Worm (Caenorhabditis elegans) whole organism, L4 larva: ENCODE measurements around the gene dmd-6.

Experiments
- F10B5.3 ChIP-seq: sonication (generic microtip); optimal IDR thresholded peaks from 2 replicates; lab custom pipeline; 2016; ENCODE audit warnings: mild to moderate bottlenecking, missing genetic modification characterization, missing compliant biosample characterization
- F37D6.2 ChIP-seq: sonication (generic microtip); optimal IDR thresholded peaks from 2 replicates; lab custom pipeline; 2016; ENCODE audit warnings: mild to moderate bottlenecking, missing genetic modification characterization, missing compliant biosample characterization
- F49E8.2 ChIP-seq: sonication (generic microtip); optimal IDR thresholded peaks from 2 replicates; lab custom pipeline; 2016; ENCODE audit warnings: missing compliant biosample characterization, mild to moderate bottlenecking, missing genetic modification characterization, borderline replicate concordance
- T26A8.4 ChIP-seq: fragments of 200-800 bp; sonication (Bioruptor generic); IDR thresholded peaks from 2 replicates; pipeline ENCODE4 v1.3.6; 2022; ENCODE audit warnings: missing genetic modification characterization, missing compliant biosample characterization
- Y105C5A.15 ChIP-seq: fragments of 200-800 bp; sonication (Bioruptor generic); IDR thresholded peaks from 2 replicates; pipeline ENCODE4 v1.3.6; 2022; ENCODE audit warnings: missing genetic modification characterization, missing compliant biosample characterization
- Y48G9A.11 ChIP-seq: fragments of 200-800 bp; sonication (Bioruptor generic); IDR thresholded peaks from 2 replicates; pipeline ENCODE4 v1.3.6; 2022; ENCODE audit warnings: missing genetic modification reagents, missing genetic modification characterization, missing compliant biosample characterization
- Y75B8A.6 ChIP-seq: fragments of 200-800 bp; sonication (Bioruptor generic); IDR thresholded peaks from 2 replicates; pipeline ENCODE4 v1.3.6; 2022; ENCODE audit warnings: missing genetic modification reagents, missing genetic modification characterization, missing compliant biosample characterization
- ZK546.5 ChIP-seq, 2 experiments: sonication (generic microtip); optimal IDR thresholded peaks; 2 replicates each; lab custom pipeline; 2017; ENCODE audit warnings: missing biosample characterization in 2 of 2, missing genetic modification characterization in 2 of 2
- aha-1 ChIP-seq: fragments of 150-350 bp; peaks from one replicate; lab custom pipeline; 2014; ENCODE audit warnings: missing biosample characterization, missing genetic modification characterization
- ceh-28 ChIP-seq: fragments of 150-350 bp; optimal IDR thresholded peaks from 2 replicates; lab custom pipeline; 2014; ENCODE audit warnings: missing biosample characterization, missing genetic modification reagents, missing genetic modification characterization
- ceh-32 ChIP-seq: sonication (generic microtip); optimal IDR thresholded peaks from 2 replicates; lab custom pipeline; 2016; ENCODE audit warnings: mild to moderate bottlenecking, missing genetic modification characterization, missing compliant biosample characterization; ENCODE audit not compliant: poor library complexity
- ceh-62 ChIP-seq: sonication (generic microtip); optimal IDR thresholded peaks from 2 replicates; lab custom pipeline; 2017; ENCODE audit warnings: missing biosample characterization, missing genetic modification characterization
- ctbp-1 ChIP-seq: fragments of 200-800 bp; sonication (Bioruptor generic); IDR thresholded peaks from 2 replicates; pipeline ENCODE4 v1.3.6; 2022; ENCODE audit warnings: missing genetic modification reagents, missing genetic modification characterization, missing compliant biosample characterization
- daf-12 ChIP-seq: fragments of 150-350 bp; optimal IDR thresholded peaks from 2 replicates; lab custom pipeline; 2014; ENCODE audit warnings: missing biosample characterization, missing genetic modification reagents, missing genetic modification characterization
- daf-16 ChIP-seq, 3 experiments: sonication (generic microtip); optimal IDR thresholded peaks; 2 replicates each; lab custom pipeline; 2016 to 2017; ENCODE audit warnings: missing genetic modification characterization in 3 of 3, missing genetic modification reagents in 3 of 3, mild to moderate bottlenecking in 2 of 3, missing compliant biosample characterization in 2 of 3, missing biosample characterization in 1 of 3, moderate library complexity in 1 of 3
- dmd-6 ChIP-seq: fragments of 200-800 bp; sonication (Bioruptor generic); IDR thresholded peaks from 2 replicates; pipeline ENCODE4 v1.3.6; 2022; ENCODE audit warnings: missing genetic modification reagents, missing genetic modification characterization, missing compliant biosample characterization
- fos-1 ChIP-seq: fragments of 150-350 bp; optimal IDR thresholded peaks from 2 replicates; lab custom pipeline; 2014; ENCODE audit warnings: missing biosample characterization, missing genetic modification characterization
- gei-8 ChIP-seq: fragments of 200-800 bp; sonication (Bioruptor generic); optimal IDR thresholded peaks from 2 replicates; lab custom pipeline; 2018; ENCODE audit warnings: mild to moderate bottlenecking, missing genetic modification characterization, missing compliant biosample characterization
- hlh-30 ChIP-seq: sonication (generic microtip); optimal IDR thresholded peaks from 2 replicates; lab custom pipeline; 2017; ENCODE audit warnings: antibody characterized with exemption, mild to moderate bottlenecking, missing genetic modification characterization, missing compliant biosample characterization; ENCODE audit not compliant: insufficient read depth
- lin-1 ChIP-seq: fragments of 200-800 bp; sonication (Bioruptor generic); IDR thresholded peaks from 2 replicates; pipeline ENCODE4 v1.3.6; 2022; ENCODE audit warnings: missing genetic modification reagents, missing genetic modification characterization, missing compliant biosample characterization
- lin-29 ChIP-seq: fragments of 200-800 bp; sonication (Bioruptor generic); IDR thresholded peaks from 2 replicates; pipeline ENCODE4 v1.3.6; 2022; ENCODE audit warnings: missing genetic modification reagents, missing genetic modification characterization, missing compliant biosample characterization
- lin-38 ChIP-seq: fragments of 200-800 bp; sonication (Bioruptor generic); IDR thresholded peaks from 2 replicates; pipeline ENCODE4 v1.3.6; 2022; ENCODE audit warnings: missing genetic modification reagents, missing genetic modification characterization, missing compliant biosample characterization
- lin-39 ChIP-seq: fragments of 150-350 bp; optimal IDR thresholded peaks from 2 replicates; lab custom pipeline; 2014; ENCODE audit warnings: missing biosample characterization, missing genetic modification reagents, missing genetic modification characterization
- madf-5 ChIP-seq, 2 experiments: fragments of 200-800 bp; sonication (Bioruptor generic); IDR thresholded peaks; 2 replicates each; pipeline ENCODE4 v1.3.6; 2022; ENCODE audit warnings: missing compliant biosample characterization in 2 of 2, missing genetic modification characterization in 2 of 2
- mdl-1 ChIP-seq, 2 experiments: fragments of 150-350 bp in 1 of 2; sonication (generic microtip) in 1 of 2; optimal IDR thresholded peaks; 2 replicates each; lab custom pipeline; 2014 to 2017; ENCODE audit warnings: missing biosample characterization in 2 of 2, missing genetic modification characterization in 2 of 2
- mxl-2 ChIP-seq: fragments of 200-800 bp; sonication (Bioruptor generic); conservative IDR thresholded peaks from 2 replicates; pipeline ENCODE4 v1.3.6; 2022; ENCODE audit warnings: missing genetic modification reagents, missing genetic modification characterization, missing compliant biosample characterization
- mxl-3 ChIP-seq: fragments of 200-800 bp; sonication (Bioruptor generic); optimal IDR thresholded peaks from 2 replicates; lab custom pipeline; 2018; ENCODE audit warnings: mild to moderate bottlenecking, missing genetic modification characterization, missing compliant biosample characterization
- nhr-10 ChIP-seq: fragments of 150-350 bp; optimal IDR thresholded peaks from 2 replicates; lab custom pipeline; 2014; ENCODE audit warnings: missing biosample characterization, missing genetic modification characterization
- nhr-102 ChIP-seq: sonication (generic microtip); optimal IDR thresholded peaks from 2 replicates; lab custom pipeline; 2016; ENCODE audit warnings: mild to moderate bottlenecking, missing genetic modification characterization, moderate library complexity, missing compliant biosample characterization
- nhr-28 ChIP-seq: fragments of 150-350 bp; optimal IDR thresholded peaks from 2 replicates; lab custom pipeline; 2014; ENCODE audit warnings: missing biosample characterization, missing genetic modification characterization
- nhr-42 ChIP-seq: fragments of 200-800 bp; sonication (Bioruptor generic); IDR thresholded peaks from 2 replicates; pipeline ENCODE4 v1.3.6; 2022; ENCODE audit warnings: missing genetic modification characterization, missing compliant biosample characterization
- nhr-48 ChIP-seq: sonication (generic microtip); optimal IDR thresholded peaks from 2 replicates; lab custom pipeline; 2016; ENCODE audit warnings: mild to moderate bottlenecking, missing genetic modification characterization, missing compliant biosample characterization
- nhr-76 ChIP-seq: fragments of 150-350 bp; optimal IDR thresholded peaks from 2 replicates; lab custom pipeline; 2014; ENCODE audit warnings: missing biosample characterization, missing genetic modification characterization
- nhr-77 ChIP-seq: fragments of 150-350 bp; optimal IDR thresholded peaks from 2 replicates; lab custom pipeline; 2014; ENCODE audit warnings: missing biosample characterization, missing genetic modification characterization
- php-3 ChIP-seq: fragments of 200-800 bp; sonication (Bioruptor generic); IDR thresholded peaks from 2 replicates; pipeline ENCODE4 v1.3.6; 2022; ENCODE audit warnings: missing genetic modification reagents, missing genetic modification characterization, missing compliant biosample characterization
- pqm-1 ChIP-seq: sonication (generic microtip); optimal IDR thresholded peaks from 2 replicates; lab custom pipeline; 2017; ENCODE audit warnings: missing biosample characterization, missing genetic modification characterization
- sdz-12 ChIP-seq: fragments of 200-800 bp; sonication (Bioruptor generic); optimal IDR thresholded peaks from 2 replicates; lab custom pipeline; 2018; ENCODE audit warnings: mild to moderate bottlenecking, missing genetic modification characterization, missing compliant biosample characterization
- skn-1 ChIP-seq: fragments of 150-350 bp; optimal IDR thresholded peaks from 2 replicates; lab custom pipeline; 2014; ENCODE audit warnings: missing biosample characterization, missing genetic modification characterization
- snpc-1.2 ChIP-seq: fragments of 200-800 bp; sonication (Bioruptor generic); IDR thresholded peaks from 2 replicates; pipeline ENCODE4 v1.3.6; 2022; ENCODE audit warnings: missing genetic modification reagents, missing genetic modification characterization, missing compliant biosample characterization
- snpc-4 ChIP-seq: fragments of 150-350 bp; optimal IDR thresholded peaks from 2 replicates; lab custom pipeline; 2014; ENCODE audit warnings: missing biosample characterization, missing genetic modification characterization
- spr-1 ChIP-seq: sonication (generic microtip); optimal IDR thresholded peaks from 2 replicates; lab custom pipeline; 2016; ENCODE audit warnings: mild to moderate bottlenecking, missing genetic modification characterization, missing compliant biosample characterization
- spr-3 ChIP-seq: fragments of 200-800 bp; sonication (Bioruptor generic); optimal IDR thresholded peaks from 2 replicates; lab custom pipeline; 2018; ENCODE audit warnings: mild to moderate bottlenecking, missing genetic modification characterization, missing compliant biosample characterization
- tra-1 ChIP-seq: fragments of 200-800 bp; sonication (Bioruptor generic); IDR thresholded peaks from 2 replicates; pipeline ENCODE4 v1.3.6; 2022; ENCODE audit warnings: missing genetic modification reagents, missing genetic modification characterization, missing compliant biosample characterization
- unc-39 ChIP-seq: sonication (generic microtip); optimal IDR thresholded peaks from 2 replicates; lab custom pipeline; 2017; ENCODE audit warnings: missing biosample characterization, missing genetic modification characterization
- vab-7 ChIP-seq: fragments of 200-800 bp; sonication (Bioruptor generic); IDR thresholded peaks from 2 replicates; pipeline ENCODE4 v1.3.6; 2022; ENCODE audit warnings: missing genetic modification reagents, missing genetic modification characterization, missing compliant biosample characterization
- zfp-2 ChIP-seq: sonication (generic microtip); optimal IDR thresholded peaks from 2 replicates; lab custom pipeline; 2016; ENCODE audit warnings: mild to moderate bottlenecking, missing genetic modification characterization, missing compliant biosample characterization
- zfp-3 ChIP-seq: fragments of 200-800 bp; sonication (Bioruptor generic); conservative IDR thresholded peaks from 2 replicates; pipeline ENCODE4 v1.3.6; 2022; ENCODE audit warnings: missing genetic modification reagents, missing genetic modification characterization, missing compliant biosample characterization
- ztf-7 ChIP-seq: fragments of 150-350 bp; optimal IDR thresholded peaks from 2 replicates; lab custom pipeline; 2014; ENCODE audit warnings: missing biosample characterization, missing genetic modification characterization

Gene dmd-6

DNA sequence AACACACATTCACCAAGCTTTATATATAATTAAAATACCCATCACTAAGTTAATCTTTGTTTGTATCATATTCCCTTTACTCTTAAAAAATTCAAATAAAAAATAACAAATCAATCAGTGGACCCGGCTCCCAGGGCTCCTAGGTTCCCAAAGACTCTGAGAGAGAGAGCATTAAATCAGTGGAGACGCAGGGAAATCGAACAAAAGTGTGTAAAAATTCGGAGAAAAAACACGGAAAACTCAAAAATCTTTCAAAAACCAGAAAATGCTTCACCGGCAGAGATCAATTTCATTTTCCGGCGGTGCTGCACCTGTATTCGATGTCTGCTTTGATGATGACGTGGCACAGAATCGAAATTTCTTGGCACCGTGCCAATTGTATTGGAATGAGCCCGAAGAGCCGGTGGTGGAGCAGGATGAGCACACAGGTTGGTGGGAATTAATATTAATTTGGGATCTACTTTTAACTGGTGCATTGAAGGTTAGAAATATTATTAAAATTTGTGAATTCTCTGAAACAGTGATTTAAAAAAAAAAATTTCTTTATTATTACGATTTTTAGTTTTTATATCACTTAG is 41.7 kb downstream of the dmd-6 start, which contains the start of gene anoh-2:
anoh-2 (plus strand) TSS at position 255 of the 578 bp plus-strand sequence.
- TF ChIP-seq ctbp-1 (no peak), snpc-4 (tag; lab: Kevin White, UChicago) (no peak), aha-1 (tag; lab: Kevin White, UChicago) (peak; percentile 96), lin-1 (no peak), T26A8.4 (GFP tag; lab: Robert Waterston, UW) (no peak), spr-1 (tag; lab: Kevin White, UChicago) (no peak), unc-39 (no peak), spr-3 (GFP tag; lab: Kevin White, UChicago) (no peak), F37D6.2 (tag; lab: Kevin White, UChicago) (no peak), hlh-30 (tag; lab: Kevin White, UChicago) (no peak), daf-12 (no peak), mdl-1 (tag; optimal IDR thresholded peaks at IDR 0.05; lab: Kevin White, UChicago) (no peak), madf-5 (GFP tag; IDR thresholded peaks at IDR 0.05; lab: Robert Waterston, UW) (no peak), ztf-7 (tag; lab: Kevin White, UChicago) (no peak), lin-39 (tag; lab: Kevin White, UChicago) (no peak), nhr-76 (tag; lab: Kevin White, UChicago) (no peak), Y75B8A.6 (GFP tag; lab: Robert Waterston, UW) (no peak), php-3 (GFP tag; lab: Robert Waterston, UW) (no peak), ceh-62 (tag; lab: Kevin White, UChicago) (no peak), lin-38 (GFP tag; lab: Robert Waterston, UW) (peak; percentile 36), nhr-48 (tag; lab: Kevin White, UChicago) (no peak), nhr-10 (no peak), mxl-3 (GFP tag; lab: Kevin White, UChicago) (no peak), Y48G9A.11 (GFP tag; lab: Robert Waterston, UW) (no peak), gei-8 (GFP tag; lab: Kevin White, UChicago) (no peak), fos-1 (tag; lab: Kevin White, UChicago) (no peak), tra-1 (GFP tag; lab: Robert Waterston, UW) (no peak), F49E8.2 (peak; percentile 7), ZK546.5 (tag; optimal IDR thresholded peaks at IDR 0.05; lab: Kevin White, UChicago) (no peak), mxl-2 (GFP tag; lab: Robert Waterston, UW) (no peak), ceh-32 (tag; lab: Kevin White, UChicago) (no peak), daf-16 (GFP tag; optimal IDR thresholded peaks at IDR 0.05; lab: Kevin White, UChicago) (peak in 1 of 2 experiments; percentile 11), daf-16 (tag; optimal IDR thresholded peaks at IDR 0.05; lab: Kevin White, UChicago) (no peak), nhr-102 (tag; lab: Kevin White, UChicago) (peak; percentile 27), Y105C5A.15 (no peak), snpc-1.2 (GFP tag; lab: Robert Waterston, UW) (peak; percentile 86), ceh-28 (tag; lab: Kevin White, UChicago) (no peak), dmd-6 (no peak), zfp-2 (tag; lab: Kevin White, UChicago) (no peak), pqm-1 (tag; lab: Kevin White, UChicago) (no peak), F10B5.3 (tag; lab: Kevin White, UChicago) (no peak), nhr-42 (GFP tag; lab: Robert Waterston, UW) (no peak), nhr-77 (tag; lab: Kevin White, UChicago) (no peak), lin-29 (GFP tag; lab: Robert Waterston, UW) (no peak), sdz-12 (no peak), vab-7 (GFP tag; lab: Robert Waterston, UW) (no peak), nhr-28 (tag; lab: Kevin White, UChicago) (no peak), zfp-3 (GFP tag; lab: Robert Waterston, UW) (no peak), skn-1 (no peak)
